Fruit fly (Drosophila melanogaster): ENCODE data around the gene OdsH.
A peak's percentile ranks its signal among the peaks of the same experiment; 100 is the strongest.

OdsH gene

dm6 chrX:17844623-17845022 lies 53.8 kb downstream of the OdsH start, which contains the start of the genes CG8142 and Ucp4A:
CG8142 (minus strand) TSS chrX:17844704.
Ucp4A (plus strand) TSS chrX:17844949.
- peak; percentile 96 for TF ChIP-seq CG17801 (GFP tag; optimal IDR thresholded peaks at IDR 0.05; ENCODE audit: partially characterized antibody)

- TF ChIP-seq CG17801 (GFP tag; optimal IDR thresholded peaks at IDR 0.05; ENCODE audit: partially characterized antibody), result no peak
These were observed 55.1 kb downstream of the OdsH start for dm6 chrX:17845820-17846379.

- peak; percentile 63 for TF ChIP-seq CG17801 (GFP tag; optimal IDR thresholded peaks at IDR 0.05; ENCODE audit: partially characterized antibody)
These were observed 59.4 kb downstream of the OdsH start, which contains the start of the genes CG15814 and Spt7 for dm6 chrX:17850179-17850578. CG15814 (minus strand) TSS chrX:17850342. Spt7 (plus strand) TSS chrX:17850460.

- TF ChIP-seq CG17801 (GFP tag; optimal IDR thresholded peaks at IDR 0.05; ENCODE audit: partially characterized antibody), result no peak
These were observed 61.6 kb downstream of the OdsH start, which contains the start of gene CG32554 for dm6 chrX:17852457-17852856. CG32554 (minus strand) TSS chrX:17852685.

- TF ChIP-seq CG17801 (GFP tag; optimal IDR thresholded peaks at IDR 0.05; ENCODE audit: partially characterized antibody), result no peak
These were observed 65.2 kb downstream of the OdsH start, which contains the start of gene Mco4 for dm6 chrX:17856029-17856428. Mco4 (minus strand) TSS chrX:17856129.

dm6 chrX:17856458-17857277 lies 65.9 kb downstream of the OdsH start, which contains the start of gene Srx:
Srx (plus strand) TSS chrX:17856974.
- peak; percentile 65 for TF ChIP-seq CG17801 (GFP tag; optimal IDR thresholded peaks at IDR 0.05; ENCODE audit: partially characterized antibody)

- TF ChIP-seq CG17801 (GFP tag; optimal IDR thresholded peaks at IDR 0.05; ENCODE audit: partially characterized antibody), result no peak
These were observed 67.0 kb downstream of the OdsH start for dm6 chrX:17857809-17858208.

- TF ChIP-seq CG17801 (GFP tag; optimal IDR thresholded peaks at IDR 0.05; ENCODE audit: partially characterized antibody), result peak; percentile 54
These were observed 69.9 kb downstream of the OdsH start, which contains the start of the genes Arp8 and CG6769 for dm6 chrX:17860711-17861110. Arp8 (minus strand) TSS chrX:17860800. CG6769 (plus strand) TSS chrX:17861002.
